Worm (Caenorhabditis elegans) whole organism, L4 larva: Measurements from ENCODE around the gene W04G3.10.

Source experiments
- D1046.2 ChIP-seq: fragments of 200-800 bp; sonication (Bioruptor generic); IDR thresholded peaks from 2 replicates; pipeline ENCODE4 v1.3.6; 2022; ENCODE audit warnings: missing genetic modification characterization, missing compliant biosample characterization
- F10B5.3 ChIP-seq: sonication (generic microtip); optimal IDR thresholded peaks from 2 replicates; lab custom pipeline; 2016; ENCODE audit warnings: mild to moderate bottlenecking, missing genetic modification characterization, missing compliant biosample characterization
- F37D6.2 ChIP-seq: sonication (generic microtip); optimal IDR thresholded peaks from 2 replicates; lab custom pipeline; 2016; ENCODE audit warnings: mild to moderate bottlenecking, missing genetic modification characterization, missing compliant biosample characterization
- F49E8.2 ChIP-seq: sonication (generic microtip); optimal IDR thresholded peaks from 2 replicates; lab custom pipeline; 2016; ENCODE audit warnings: missing compliant biosample characterization, mild to moderate bottlenecking, missing genetic modification characterization, borderline replicate concordance
- T20F7.1 ChIP-seq: fragments of 200-800 bp; sonication (Bioruptor generic); optimal IDR thresholded peaks from 2 replicates; lab custom pipeline; 2018; ENCODE audit warnings: mild to moderate bottlenecking, missing genetic modification characterization, missing compliant biosample characterization
- Y105C5A.15 ChIP-seq: fragments of 200-800 bp; sonication (Bioruptor generic); IDR thresholded peaks from 2 replicates; pipeline ENCODE4 v1.3.6; 2022; ENCODE audit warnings: missing genetic modification characterization, missing compliant biosample characterization
- Y48G9A.11 ChIP-seq: fragments of 200-800 bp; sonication (Bioruptor generic); IDR thresholded peaks from 2 replicates; pipeline ENCODE4 v1.3.6; 2022; ENCODE audit warnings: missing genetic modification reagents, missing genetic modification characterization, missing compliant biosample characterization
- ZK337.2 ChIP-seq: fragments of 200-800 bp; sonication (Bioruptor generic); IDR thresholded peaks from 2 replicates; pipeline ENCODE4 v1.3.6; 2022; ENCODE audit warnings: missing genetic modification reagents, missing genetic modification characterization, missing compliant biosample characterization
- ZK546.5 ChIP-seq, 2 experiments: sonication (generic microtip); optimal IDR thresholded peaks; 2 replicates each; lab custom pipeline; 2017; ENCODE audit warnings: missing biosample characterization in 2 of 2, missing genetic modification characterization in 2 of 2
- aly-2 ChIP-seq: sonication (generic microtip); optimal IDR thresholded peaks from 2 replicates; lab custom pipeline; 2018; ENCODE audit warnings: missing biosample characterization, missing genetic modification characterization
- arid-1 ChIP-seq: fragments of 200-800 bp; sonication (Bioruptor generic); conservative IDR thresholded peaks from 2 replicates; pipeline ENCODE4 v1.3.6; 2022; ENCODE audit warnings: missing genetic modification reagents, missing genetic modification characterization, missing compliant biosample characterization
- attf-4 ChIP-seq: sonication (generic microtip); optimal IDR thresholded peaks from 3 replicates; lab custom pipeline; 2017; ENCODE audit warnings: missing biosample characterization, missing genetic modification characterization
- ceh-20 ChIP-seq: fragments of 200-800 bp; sonication (Bioruptor generic); IDR thresholded peaks from 2 replicates; pipeline ENCODE4 v1.3.6; 2022; ENCODE audit warnings: missing genetic modification reagents, missing genetic modification characterization, missing compliant biosample characterization
- ceh-28 ChIP-seq: fragments of 150-350 bp; optimal IDR thresholded peaks from 2 replicates; lab custom pipeline; 2014; ENCODE audit warnings: missing biosample characterization, missing genetic modification reagents, missing genetic modification characterization
- ceh-44 ChIP-seq: fragments of 200-800 bp; sonication (Bioruptor generic); IDR thresholded peaks from 2 replicates; pipeline ENCODE4 v1.3.6; 2022; ENCODE audit warnings: missing genetic modification reagents, missing genetic modification characterization, missing compliant biosample characterization
- ceh-82 ChIP-seq: sonication (generic microtip); optimal IDR thresholded peaks from 2 replicates; lab custom pipeline; 2017; ENCODE audit warnings: missing biosample characterization, missing genetic modification characterization
- cey-2 ChIP-seq: sonication (generic microtip); optimal IDR thresholded peaks from 3 replicates; lab custom pipeline; 2017; ENCODE audit warnings: missing genetic modification characterization, mild to moderate bottlenecking, missing compliant biosample characterization, antibody characterized with exemption, borderline replicate concordance; ENCODE audit not compliant: insufficient read depth
- daf-12 ChIP-seq: fragments of 150-350 bp; optimal IDR thresholded peaks from 2 replicates; lab custom pipeline; 2014; ENCODE audit warnings: missing biosample characterization, missing genetic modification reagents, missing genetic modification characterization
- daf-19 ChIP-seq: fragments of 200-800 bp; sonication (Bioruptor generic); conservative IDR thresholded peaks from 2 replicates; pipeline ENCODE4 v1.3.6; 2022; ENCODE audit warnings: missing genetic modification characterization, missing compliant biosample characterization
- daf-8 ChIP-seq: fragments of 200-800 bp; sonication (Bioruptor generic); IDR thresholded peaks from 2 replicates; pipeline ENCODE4 v1.3.6; 2022; ENCODE audit warnings: missing genetic modification characterization, missing compliant biosample characterization
- dmd-6 ChIP-seq: fragments of 200-800 bp; sonication (Bioruptor generic); IDR thresholded peaks from 2 replicates; pipeline ENCODE4 v1.3.6; 2022; ENCODE audit warnings: missing genetic modification reagents, missing genetic modification characterization, missing compliant biosample characterization
- dmd-8 ChIP-seq: fragments of 200-800 bp; sonication (Bioruptor generic); IDR thresholded peaks from 2 replicates; pipeline ENCODE4 v1.3.6; 2022; ENCODE audit warnings: missing genetic modification characterization, missing compliant biosample characterization
- dpl-1 ChIP-seq: fragments of 150-350 bp; optimal IDR thresholded peaks from 2 replicates; lab custom pipeline; 2014; ENCODE audit warnings: missing biosample characterization, missing genetic modification reagents, missing genetic modification characterization
- duxl-1 ChIP-seq: sonication (generic microtip); optimal IDR thresholded peaks from 2 replicates; lab custom pipeline; 2016; ENCODE audit warnings: mild to moderate bottlenecking, missing genetic modification characterization, moderate library complexity, missing compliant biosample characterization; ENCODE audit not compliant: poor library complexity
- fos-1 ChIP-seq: fragments of 150-350 bp; optimal IDR thresholded peaks from 2 replicates; lab custom pipeline; 2014; ENCODE audit warnings: missing biosample characterization, missing genetic modification characterization
- gei-8 ChIP-seq: fragments of 200-800 bp; sonication (Bioruptor generic); optimal IDR thresholded peaks from 2 replicates; lab custom pipeline; 2018; ENCODE audit warnings: mild to moderate bottlenecking, missing genetic modification characterization, missing compliant biosample characterization
- jun-1 ChIP-seq: fragments of 150-350 bp; optimal IDR thresholded peaks from 2 replicates; lab custom pipeline; 2014; ENCODE audit warnings: missing biosample characterization, missing genetic modification reagents, missing genetic modification characterization
- lin-29 ChIP-seq: fragments of 200-800 bp; sonication (Bioruptor generic); IDR thresholded peaks from 2 replicates; pipeline ENCODE4 v1.3.6; 2022; ENCODE audit warnings: missing genetic modification reagents, missing genetic modification characterization, missing compliant biosample characterization
- lsy-2 ChIP-seq, 2 experiments: fragments of 150-350 bp in 1 of 2; sonication (generic microtip) in 1 of 2; optimal IDR thresholded peaks; 2 replicates each; lab custom pipeline; 2014 to 2017; ENCODE audit warnings: missing biosample characterization in 2 of 2, missing genetic modification characterization in 2 of 2
- madf-5 ChIP-seq, 2 experiments: fragments of 200-800 bp; sonication (Bioruptor generic); IDR thresholded peaks; 2 replicates each; pipeline ENCODE4 v1.3.6; 2022; ENCODE audit warnings: missing compliant biosample characterization in 2 of 2, missing genetic modification characterization in 2 of 2
- madf-9 ChIP-seq: fragments of 200-800 bp; sonication (Bioruptor generic); conservative IDR thresholded peaks from 2 replicates; pipeline ENCODE4 v1.3.6; 2022; ENCODE audit warnings: missing genetic modification reagents, missing genetic modification characterization, missing compliant biosample characterization
- mep-1 ChIP-seq: fragments of 150-350 bp; sonication (generic microtip); optimal IDR thresholded peaks from 3 replicates; lab custom pipeline; 2014; ENCODE audit warnings: missing biosample characterization, missing genetic modification characterization
- mes-2 ChIP-seq: sonication (generic microtip); optimal IDR thresholded peaks from 2 replicates; lab custom pipeline; 2016; ENCODE audit warnings: missing genotype, mild to moderate bottlenecking, missing genetic modification characterization, missing compliant biosample characterization; ENCODE audit not compliant: poor library complexity, severe bottlenecking
- mxl-2 ChIP-seq: fragments of 200-800 bp; sonication (Bioruptor generic); conservative IDR thresholded peaks from 2 replicates; pipeline ENCODE4 v1.3.6; 2022; ENCODE audit warnings: missing genetic modification reagents, missing genetic modification characterization, missing compliant biosample characterization
- nhr-102 ChIP-seq: sonication (generic microtip); optimal IDR thresholded peaks from 2 replicates; lab custom pipeline; 2016; ENCODE audit warnings: mild to moderate bottlenecking, missing genetic modification characterization, moderate library complexity, missing compliant biosample characterization
- nhr-11 ChIP-seq: fragments of 150-350 bp; optimal IDR thresholded peaks from 2 replicates; lab custom pipeline; 2014; ENCODE audit warnings: missing biosample characterization, missing genetic modification characterization
- nhr-111 ChIP-seq: fragments of 200-800 bp; sonication (Bioruptor generic); optimal IDR thresholded peaks from 2 replicates; lab custom pipeline; 2018; ENCODE audit warnings: mild to moderate bottlenecking, missing genetic modification characterization, missing compliant biosample characterization
- nhr-25 ChIP-seq: sonication (generic microtip); optimal IDR thresholded peaks from 2 replicates; lab custom pipeline; 2017; ENCODE audit warnings: missing genetic modification characterization, mild to moderate bottlenecking, missing compliant biosample characterization, antibody characterized with exemption, moderate library complexity, borderline replicate concordance; ENCODE audit not compliant: insufficient read depth
- nhr-6 ChIP-seq: fragments of 150-350 bp; optimal IDR thresholded peaks from 2 replicates; lab custom pipeline; 2014; ENCODE audit warnings: missing biosample characterization, missing genetic modification characterization
- nhr-76 ChIP-seq: fragments of 150-350 bp; optimal IDR thresholded peaks from 2 replicates; lab custom pipeline; 2014; ENCODE audit warnings: missing biosample characterization, missing genetic modification characterization
- php-3 ChIP-seq: fragments of 200-800 bp; sonication (Bioruptor generic); IDR thresholded peaks from 2 replicates; pipeline ENCODE4 v1.3.6; 2022; ENCODE audit warnings: missing genetic modification reagents, missing genetic modification characterization, missing compliant biosample characterization
- rbr-2 ChIP-seq: sonication (generic microtip); optimal IDR thresholded peaks from 2 replicates; lab custom pipeline; 2016; ENCODE audit warnings: missing genotype, missing genetic modification characterization, missing compliant biosample characterization
- sdz-12 ChIP-seq: fragments of 200-800 bp; sonication (Bioruptor generic); optimal IDR thresholded peaks from 2 replicates; lab custom pipeline; 2018; ENCODE audit warnings: mild to moderate bottlenecking, missing genetic modification characterization, missing compliant biosample characterization
- set-16 ChIP-seq: fragments of 200-800 bp; sonication (Bioruptor generic); IDR thresholded peaks from 2 replicates; pipeline ENCODE4 v1.3.6; 2022; ENCODE audit warnings: missing genetic modification reagents, missing genetic modification characterization, missing compliant biosample characterization
- snpc-4 ChIP-seq: fragments of 150-350 bp; optimal IDR thresholded peaks from 2 replicates; lab custom pipeline; 2014; ENCODE audit warnings: missing biosample characterization, missing genetic modification characterization
- spr-3 ChIP-seq: fragments of 200-800 bp; sonication (Bioruptor generic); optimal IDR thresholded peaks from 2 replicates; lab custom pipeline; 2018; ENCODE audit warnings: mild to moderate bottlenecking, missing genetic modification characterization, missing compliant biosample characterization
- unc-62 ChIP-seq, 3 experiments: fragments of 150-350 bp in 1 of 3; sonication (generic microtip); optimal IDR thresholded peaks in 2 of 3; peaks in 1 of 3; 1 replicate in 1 of 3; 2 replicates in 2 of 3; lab custom pipeline; 2014 to 2017; ENCODE audit warnings: missing biosample characterization in 3 of 3, missing genetic modification characterization in 3 of 3, missing genetic modification reagents in 3 of 3, missing genotype in 1 of 3
- zag-1 ChIP-seq: fragments of 150-350 bp; optimal IDR thresholded peaks from 2 replicates; lab custom pipeline; 2014; ENCODE audit warnings: missing biosample characterization, missing genetic modification characterization
- zfp-3 ChIP-seq: fragments of 200-800 bp; sonication (Bioruptor generic); conservative IDR thresholded peaks from 2 replicates; pipeline ENCODE4 v1.3.6; 2022; ENCODE audit warnings: missing genetic modification reagents, missing genetic modification characterization, missing compliant biosample characterization

Gene W04G3.10

ce11 chrX:11031047-11031695, 46.9 kb downstream of the W04G3.10 start (continued):
- TF ChIP-seq nhr-11 (tag; lab: Kevin White, UChicago) (peak; percentile 91), ceh-28 (tag; lab: Kevin White, UChicago) (peak; percentile 48), dpl-1 (peak; percentile 38), daf-12 (tag; lab: Kevin White, UChicago) (no peak), sdz-12 (GFP tag; lab: Kevin White, UChicago) (no peak), nhr-76 (tag; lab: Kevin White, UChicago) (no peak), mes-2 (tag; lab: Kevin White, UChicago) (peak; percentile 85), ceh-82 (tag; lab: Kevin White, UChicago) (no peak), nhr-25 (peak; percentile 86), snpc-4 (tag; lab: Kevin White, UChicago) (no peak), mxl-2 (no peak), Y48G9A.11 (no peak), mep-1 (tag; lab: Kevin White, UChicago) (peak; percentile 92), daf-8 (GFP tag; lab: Robert Waterston, UW) (no peak), F49E8.2 (no peak), Y105C5A.15 (GFP tag; lab: Robert Waterston, UW) (no peak), duxl-1 (tag; lab: Kevin White, UChicago) (peak; percentile 33), lsy-2 (tag; optimal IDR thresholded peaks at IDR 0.05; lab: Kevin White, UChicago) (peak; percentile 52 to 87), unc-62 (GFP tag; optimal IDR thresholded peaks at IDR 0.05 in 1 of 2; lab: Kevin White, UChicago) (peak in 1 of 2 experiments; percentile 100), unc-62 (tag; optimal IDR thresholded peaks at IDR 0.05; lab: Kevin White, UChicago) (peak; percentile 77), madf-5 (GFP tag; IDR thresholded peaks at IDR 0.05; lab: Robert Waterston, UW) (0 out of 4 replicates have a peak, but pooled peaks of 1 of the 2 experiments have one; percentile 24), T20F7.1 (GFP tag; lab: Kevin White, UChicago) (peak; percentile 71), zag-1 (tag; lab: Kevin White, UChicago) (peak; percentile 71), php-3 (GFP tag; lab: Robert Waterston, UW) (peak; percentile 58; the same call in 1 of the 2 replicates), D1046.2 (GFP tag; lab: Robert Waterston, UW) (no peak), set-16 (peak; percentile 94), ceh-44 (no peak), nhr-6 (tag; lab: Kevin White, UChicago) (peak; percentile 77), rbr-2 (tag; lab: Kevin White, UChicago) (peak; percentile 97), attf-4 (tag; lab: Kevin White, UChicago) (peak; percentile 15), nhr-111 (GFP tag; lab: Kevin White, UChicago) (no peak), ZK546.5 (tag; optimal IDR thresholded peaks at IDR 0.05; lab: Kevin White, UChicago) (no peak), lin-29 (GFP tag; lab: Robert Waterston, UW) (no peak), dmd-8 (GFP tag; lab: Robert Waterston, UW) (no peak), jun-1 (peak; percentile 51), madf-9 (GFP tag; lab: Robert Waterston, UW) (peak; percentile 40; the same call in 1 of the 2 replicates), gei-8 (GFP tag; lab: Kevin White, UChicago) (peak; percentile 32), F10B5.3 (peak; percentile 77), ZK337.2 (GFP tag; lab: Robert Waterston, UW) (no peak), dmd-6 (peak; percentile 79), nhr-102 (tag; lab: Kevin White, UChicago) (no peak), daf-19 (GFP tag; lab: Robert Waterston, UW) (no peak), zfp-3 (GFP tag; lab: Robert Waterston, UW) (no peak), cey-2 (tag; lab: Kevin White, UChicago) (no peak), spr-3 (GFP tag; lab: Kevin White, UChicago) (peak; percentile 45), aly-2 (tag; lab: Kevin White, UChicago) (no peak), ceh-20 (GFP tag; lab: Robert Waterston, UW) (peak; percentile 74; the same call in 1 of the 2 replicates), F37D6.2 (peak; percentile 83), arid-1 (peak; percentile 70; the same call in 1 of the 2 replicates), fos-1 (tag; lab: Kevin White, UChicago) (no peak)
